Fruit fly (Drosophila melanogaster) whole organism, prepupa: ENCODE data around the gene Nepl19.

Experiments
- CG10631 ChIP-seq: fragments of 200-800 bp; sonication (Bioruptor generic); optimal IDR thresholded peaks from 2 replicates; lab custom pipeline; 2016; ENCODE audit warnings: missing biosample characterization, missing genetic modification characterization
- CG10669 ChIP-seq: fragments of 200-800 bp; sonication (Bioruptor generic); optimal IDR thresholded peaks from 3 replicates; lab custom pipeline; 2018; ENCODE audit warnings: missing biosample characterization, mild to moderate bottlenecking, missing genetic modification characterization, moderate library complexity
- CG15336 ChIP-seq: fragments of 200-800 bp; sonication (Bioruptor generic); IDR thresholded peaks from 2 replicates; pipeline ENCODE4 v1.3.6; 2022; ENCODE audit warnings: missing biosample characterization, missing genetic modification characterization
- CG1621 ChIP-seq: fragments of 200-800 bp; sonication (Bioruptor generic); optimal IDR thresholded peaks from 3 replicates; lab custom pipeline; 2018; ENCODE audit warnings: missing biosample characterization, mild to moderate bottlenecking, missing genetic modification characterization
- CG31627 ChIP-seq: fragments of 200-800 bp; sonication (Bioruptor generic); optimal IDR thresholded peaks from 3 replicates; lab custom pipeline; 2016; ENCODE audit warnings: missing biosample characterization, missing genetic modification characterization
- CG32006 ChIP-seq: fragments of 200-800 bp; sonication (Bioruptor generic); optimal IDR thresholded peaks from 3 replicates; lab custom pipeline; 2017; ENCODE audit warnings: missing biosample characterization, mild to moderate bottlenecking, missing genetic modification characterization
- CG3919 ChIP-seq: fragments of 200-800 bp; sonication (Bioruptor generic); optimal IDR thresholded peaks from 3 replicates; lab custom pipeline; 2016; ENCODE audit warnings: missing biosample characterization, missing genetic modification characterization
- CG6163 ChIP-seq: fragments of 200-800 bp; sonication (Bioruptor generic); IDR thresholded peaks from 3 replicates; pipeline ENCODE4 v1.3.6; 2022; ENCODE audit warnings: missing biosample characterization, missing genetic modification characterization
- CG6276 ChIP-seq: fragments of 200-800 bp; sonication (Bioruptor generic); optimal IDR thresholded peaks from 2 replicates; lab custom pipeline; 2017; ENCODE audit warnings: missing biosample characterization, mild to moderate bottlenecking, missing genetic modification characterization
- CG6808 ChIP-seq: fragments of 200-800 bp; sonication (Bioruptor generic); optimal IDR thresholded peaks from 3 replicates; lab custom pipeline; 2017; ENCODE audit warnings: missing biosample characterization, missing genetic modification characterization, mild to moderate bottlenecking, moderate library complexity, missing genetic modification reagents
- CG6854 ChIP-seq: fragments of 200-800 bp; sonication (Bioruptor generic); optimal IDR thresholded peaks from 2 replicates; lab custom pipeline; 2017; ENCODE audit warnings: missing biosample characterization, mild to moderate bottlenecking, missing genetic modification characterization
- CG7368 ChIP-seq: fragments of 200-800 bp; sonication (Bioruptor generic); optimal IDR thresholded peaks from 3 replicates; lab custom pipeline; 2016; ENCODE audit warnings: missing biosample characterization, missing genetic modification characterization
- CG8119 ChIP-seq: fragments of 200-800 bp; sonication (Bioruptor generic); IDR thresholded peaks from 3 replicates; pipeline ENCODE4 v1.3.6; 2022; ENCODE audit warnings: missing biosample characterization, missing genetic modification characterization
- CG8319 ChIP-seq: fragments of 200-800 bp; sonication (Bioruptor generic); optimal IDR thresholded peaks from 3 replicates; lab custom pipeline; 2016; ENCODE audit warnings: missing biosample characterization, missing genetic modification characterization
- Eip75B ChIP-seq: fragments of 200-800 bp; sonication (Bioruptor generic); optimal IDR thresholded peaks from 3 replicates; lab custom pipeline; 2016; ENCODE audit warnings: missing biosample characterization, missing genetic modification characterization
- Eip78C ChIP-seq: fragments of 200-800 bp; sonication (Bioruptor generic); peaks from one replicate; lab custom pipeline; 2016; ENCODE audit warnings: missing biosample characterization, missing genetic modification characterization
- Lpt ChIP-seq: fragments of 200-800 bp; sonication (Bioruptor generic); optimal IDR thresholded peaks from 3 replicates; lab custom pipeline; 2016; ENCODE audit warnings: missing biosample characterization, missing genetic modification characterization
- Met ChIP-seq: fragments of 200-800 bp; sonication (Bioruptor generic); optimal IDR thresholded peaks from 3 replicates; lab custom pipeline; 2016; ENCODE audit warnings: missing biosample characterization, missing genetic modification characterization
- OdsH ChIP-seq: fragments of 200-800 bp; sonication (Bioruptor generic); optimal IDR thresholded peaks from 3 replicates; lab custom pipeline; 2016; ENCODE audit warnings: missing biosample characterization, missing genetic modification characterization
- Smox ChIP-seq: fragments of 200-800 bp; sonication (Bioruptor generic); optimal IDR thresholded peaks from 3 replicates; lab custom pipeline; 2016; ENCODE audit warnings: missing biosample characterization, missing genetic modification characterization
- Sox14 ChIP-seq: fragments of 200-800 bp; sonication (Bioruptor generic); optimal IDR thresholded peaks from 3 replicates; lab custom pipeline; 2016; ENCODE audit warnings: missing biosample characterization, missing genetic modification characterization
- achi ChIP-seq: fragments of 200-800 bp; sonication (Bioruptor generic); optimal IDR thresholded peaks from 3 replicates; lab custom pipeline; 2016; ENCODE audit warnings: missing biosample characterization, missing genetic modification characterization
- eg ChIP-seq: fragments of 200-800 bp; sonication (Bioruptor generic); IDR thresholded peaks from 3 replicates; pipeline ENCODE4 v1.3.6; 2022; ENCODE audit warnings: missing biosample characterization, missing genetic modification characterization
- esn ChIP-seq: fragments of 200-800 bp; sonication (Bioruptor generic); optimal IDR thresholded peaks from 2 replicates; lab custom pipeline; 2016; ENCODE audit warnings: missing biosample characterization, mild to moderate bottlenecking, missing genetic modification characterization, moderate library complexity
- fd59A ChIP-seq: fragments of 200-800 bp; sonication (Bioruptor generic); optimal IDR thresholded peaks from 2 replicates; lab custom pipeline; 2017; ENCODE audit warnings: missing biosample characterization, mild to moderate bottlenecking, missing genetic modification characterization, missing genetic modification reagents
- fd85E ChIP-seq: fragments of 200-800 bp; sonication (Bioruptor generic); optimal IDR thresholded peaks from 3 replicates; lab custom pipeline; 2016; ENCODE audit warnings: missing biosample characterization, missing genetic modification characterization
- fkh ChIP-seq: fragments of 200-800 bp; sonication (Bioruptor generic); optimal IDR thresholded peaks from 3 replicates; lab custom pipeline; 2017; ENCODE audit warnings: missing biosample characterization, mild to moderate bottlenecking, missing genetic modification characterization, moderate library complexity
- lz ChIP-seq: fragments of 200-800 bp; sonication (Bioruptor generic); optimal IDR thresholded peaks from 3 replicates; lab custom pipeline; 2016; ENCODE audit warnings: missing biosample characterization, missing genetic modification characterization
- net ChIP-seq: fragments of 200-800 bp; sonication (Bioruptor generic); optimal IDR thresholded peaks from 3 replicates; lab custom pipeline; 2016; ENCODE audit warnings: missing biosample characterization, missing genetic modification characterization
- spab ChIP-seq: fragments of 200-800 bp; sonication (Bioruptor generic); optimal IDR thresholded peaks from 2 replicates; lab custom pipeline; 2017; ENCODE audit warnings: missing biosample characterization, mild to moderate bottlenecking, missing genetic modification characterization, missing genetic modification reagents
- ss ChIP-seq, 2 experiments: fragments of 200-800 bp; sonication (Bioruptor generic); optimal IDR thresholded peaks; 2 replicates in 1 of 2; 3 replicates in 1 of 2; lab custom pipeline; 2017 to 2018; ENCODE audit warnings: mild to moderate bottlenecking in 2 of 2, missing biosample characterization in 2 of 2, missing genetic modification characterization in 2 of 2, moderate library complexity in 1 of 2
- svp ChIP-seq: fragments of 200-800 bp; sonication (Bioruptor generic); peaks from one replicate; lab custom pipeline; 2016; ENCODE audit warnings: missing biosample characterization, missing genetic modification characterization

The Nepl19 gene

dm6 chr3R:28897891-28898290 lies 18.0 kb upstream of the Nepl19 start:
- TF ChIP-seq CG8119 = no peak
- TF ChIP-seq fkh (GFP tag; lab: Kevin White, UChicago) = peak; percentile 14

DNA sequence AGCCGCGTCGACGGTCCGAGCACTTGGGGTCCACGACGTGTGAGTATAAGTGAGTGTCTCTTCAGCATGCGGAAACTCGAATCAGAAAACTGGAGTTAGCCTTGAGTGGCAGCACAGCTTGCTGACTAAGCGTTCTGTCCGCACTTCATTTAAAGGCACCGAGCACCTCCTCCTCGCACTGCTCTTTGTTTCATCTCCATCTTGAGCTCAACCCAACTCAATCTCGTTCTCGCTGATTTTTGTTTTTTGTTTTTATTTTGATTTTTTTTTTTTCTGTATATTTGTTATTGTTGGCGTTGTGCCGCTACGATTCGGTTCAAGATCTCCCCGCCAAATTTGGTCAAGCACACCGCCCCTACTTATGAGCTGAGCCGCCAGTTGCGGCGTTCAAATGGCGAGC lies 15.1 kb upstream of the Nepl19 start:
- TF ChIP-seq svp (peak; percentile 72), Eip78C (GFP tag; lab: Kevin White, UChicago) (peak; percentile 47), CG10669 (GFP tag; lab: Kevin White, UChicago) (no peak), CG7368 (GFP tag; lab: Kevin White, UChicago) (no peak), ss (GFP tag; optimal IDR thresholded peaks at IDR 0.05; lab: Kevin White, UChicago) (peak; percentile 29 to 57)
- TF ChIP-seq, all 60 proteins: peak for 3

dm6 chr3R:28891513-28892097 lies 11.7 kb upstream of the Nepl19 start:
- TF ChIP-seq Met = peak; percentile 8
- TF ChIP-seq CG10631 (GFP tag; lab: Kevin White, UChicago) = no peak
- no peak; the same call in 2 of the 3 replicates for TF ChIP-seq CG8119
- TF ChIP-seq Lpt (GFP tag; lab: Kevin White, UChicago) = no peak
- TF ChIP-seq Smox (GFP tag; lab: Kevin White, UChicago) = no peak
- no peak for TF ChIP-seq CG8319
- no peak for TF ChIP-seq OdsH
- TF ChIP-seq esn = peak; percentile 26
- no peak for TF ChIP-seq Eip75B
- peak; percentile 45; the same call in 1 of the 2 replicates for TF ChIP-seq CG15336
- peak; percentile 0 for TF ChIP-seq Sox14
- TF ChIP-seq lz = no peak
- TF ChIP-seq CG6854 = no peak
- no peak for TF ChIP-seq spab (GFP tag; lab: Kevin White, UChicago)
- TF ChIP-seq CG3919 (GFP tag; lab: Kevin White, UChicago) = peak; percentile 64
- TF ChIP-seq Eip78C (GFP tag; lab: Kevin White, UChicago) = peak; percentile 56
- TF ChIP-seq eg (GFP tag; lab: Robert Waterston, UW) = peak; percentile 46; the same call in 1 of the 3 replicates
- TF ChIP-seq fd59A (GFP tag; lab: Kevin White, UChicago) = no peak
- TF ChIP-seq CG6163 (GFP tag; lab: Robert Waterston, UW) = peak; percentile 65
- no peak for TF ChIP-seq CG31627 (GFP tag; lab: Kevin White, UChicago)
- no peak for TF ChIP-seq achi (GFP tag; lab: Kevin White, UChicago)
- peak in 1 of 2 experiments; percentile 17 for TF ChIP-seq ss (GFP tag; optimal IDR thresholded peaks at IDR 0.05; lab: Kevin White, UChicago)
- peak; percentile 21 for TF ChIP-seq CG6276
- peak; percentile 54 for TF ChIP-seq svp
- TF ChIP-seq CG6808 (GFP tag; lab: Kevin White, UChicago) = no peak
- peak; percentile 8 for TF ChIP-seq CG1621
- no peak for TF ChIP-seq CG32006 (GFP tag; lab: Kevin White, UChicago)
- TF ChIP-seq fd85E = no peak

dm6 chr3R:28889427-28889736 lies 9.5 kb upstream of the Nepl19 start:
- TF ChIP-seq CG8319 (no peak), spab (GFP tag; lab: Kevin White, UChicago) (no peak), Eip78C (GFP tag; lab: Kevin White, UChicago) (peak; percentile 52), net (GFP tag; lab: Kevin White, UChicago) (peak; percentile 5), ss (GFP tag; optimal IDR thresholded peaks at IDR 0.05; lab: Kevin White, UChicago) (peak in 1 of 2 experiments; percentile 54), Smox (GFP tag; lab: Kevin White, UChicago) (no peak), svp (peak; percentile 58), CG7368 (GFP tag; lab: Kevin White, UChicago) (no peak), eg (GFP tag; lab: Robert Waterston, UW) (peak; percentile 48; the same call in 1 of the 3 replicates)
